Worm (Caenorhabditis elegans) whole organism, L3 larva: ENCODE data around the gene irld-27.

Experiments used
- ceh-16 ChIP-seq: sonication (generic microtip); optimal IDR thresholded peaks from 2 replicates; lab custom pipeline; 2017; ENCODE audit warnings: missing biosample characterization, missing genetic modification characterization
- elt-3 ChIP-seq, 3 experiments: fragments of 150-350 bp in 1 of 3; sonication (generic microtip) in 2 of 3; optimal IDR thresholded peaks; 2 replicates in 2 of 3; 4 replicates in 1 of 3; lab custom pipeline; 2014 to 2017; ENCODE audit warnings: missing biosample characterization in 3 of 3, missing genetic modification characterization in 3 of 3
- fos-1 ChIP-seq: fragments of 150-350 bp; optimal IDR thresholded peaks from 2 replicates; lab custom pipeline; 2014; ENCODE audit warnings: missing biosample characterization, missing genetic modification characterization
- nfya-1 ChIP-seq: sonication (generic microtip); optimal IDR thresholded peaks from 2 replicates; lab custom pipeline; 2017; ENCODE audit warnings: missing genetic modification characterization, mild to moderate bottlenecking, missing compliant biosample characterization, antibody characterized with exemption, moderate library complexity; ENCODE audit not compliant: insufficient read depth
- nhr-237 ChIP-seq: fragments of 150-350 bp; optimal IDR thresholded peaks from 2 replicates; lab custom pipeline; 2014; ENCODE audit warnings: missing biosample characterization, missing genetic modification characterization
- nhr-76 ChIP-seq: fragments of 150-350 bp; sonication (generic microtip); optimal IDR thresholded peaks from 5 replicates; lab custom pipeline; 2014; ENCODE audit warnings: missing biosample characterization, missing genetic modification characterization
- skn-1 ChIP-seq: fragments of 150-350 bp; optimal IDR thresholded peaks from 2 replicates; lab custom pipeline; 2014; ENCODE audit warnings: missing biosample characterization, missing genetic modification characterization
- unc-62 ChIP-seq: fragments of 150-350 bp; sonication (generic microtip); optimal IDR thresholded peaks from 4 replicates; lab custom pipeline; 2014; ENCODE audit warnings: missing biosample characterization, missing genetic modification reagents, missing genetic modification characterization
- ztf-4 ChIP-seq: fragments of 150-350 bp; optimal IDR thresholded peaks from 2 replicates; lab custom pipeline; 2014; ENCODE audit warnings: missing biosample characterization, missing genetic modification characterization

- TF ChIP-seq nhr-76 (tag; lab: Kevin White, UChicago), result no peak
- no peak for TF ChIP-seq ceh-16 (tag; lab: Kevin White, UChicago)
- TF ChIP-seq elt-3 (tag; optimal IDR thresholded peaks at IDR 0.05; lab: Kevin White, UChicago), result no peak
- no peak for TF ChIP-seq skn-1 (tag; lab: Kevin White, UChicago)
- TF ChIP-seq unc-62 (GFP tag; lab: Kevin White, UChicago), result no peak
- no peak for TF ChIP-seq fos-1 (tag; lab: Kevin White, UChicago)
- no peak for TF ChIP-seq ztf-4 (tag; lab: Kevin White, UChicago)
- TF ChIP-seq nfya-1 (tag; lab: Kevin White, UChicago), result no peak
- TF ChIP-seq nhr-237 (tag; lab: Kevin White, UChicago), result no peak
Observed at ce11 chrII:3371010-3371409, 38.9 kb downstream of the irld-27 start, which contains the start of gene bath-23.
